Fruit fly (Drosophila melanogaster) whole organism, embryonic: Measurements from ENCODE around the gene CCT7.

Experiments
- BtbVII ChIP-seq: fragments of 200-800 bp; sonication (Bioruptor generic); optimal IDR thresholded peaks from 3 replicates; lab custom pipeline; 2017; ENCODE audit warnings: missing biosample characterization, mild to moderate bottlenecking, missing genetic modification characterization
- CG10209 ChIP-seq: fragments of 200-800 bp; sonication (Bioruptor generic); optimal IDR thresholded peaks from 3 replicates; lab custom pipeline; 2017; ENCODE audit warnings: missing biosample characterization, mild to moderate bottlenecking, missing genetic modification characterization, missing genetic modification reagents
- CG10267 ChIP-seq: fragments of 200-800 bp; sonication (Bioruptor generic); optimal IDR thresholded peaks from 2 replicates; lab custom pipeline; 2018; ENCODE audit warnings: missing biosample characterization, mild to moderate bottlenecking, missing genetic modification characterization, moderate library complexity
- CG10321 ChIP-seq: fragments of 200-800 bp; sonication (Bioruptor generic); IDR thresholded peaks from 2 replicates; pipeline ENCODE4 v1.3.6; 2022; ENCODE audit warnings: missing biosample characterization, missing genetic modification characterization
- CG10431 ChIP-seq: fragments of 200-800 bp; sonication (Bioruptor generic); optimal IDR thresholded peaks from 3 replicates; lab custom pipeline; 2018; ENCODE audit warnings: missing biosample characterization, mild to moderate bottlenecking, missing genetic modification characterization
- CG12155 ChIP-seq: fragments of 200-800 bp; sonication (Bioruptor generic); optimal IDR thresholded peaks from 3 replicates; lab custom pipeline; 2016; ENCODE audit warnings: missing biosample characterization, missing genetic modification characterization
- CG12744 ChIP-seq: fragments of 200-800 bp; sonication (Bioruptor generic); optimal IDR thresholded peaks from 2 replicates; lab custom pipeline; 2016; ENCODE audit warnings: missing biosample characterization, missing genetic modification characterization
- CG14710 ChIP-seq: fragments of 200-800 bp; sonication (Bioruptor generic); optimal IDR thresholded peaks from 3 replicates; lab custom pipeline; 2019; ENCODE audit warnings: missing biosample characterization, mild to moderate bottlenecking, missing genetic modification characterization, moderate library complexity
- CG1529 ChIP-seq: fragments of 200-800 bp; sonication (Bioruptor generic); optimal IDR thresholded peaks from 3 replicates; lab custom pipeline; 2018; ENCODE audit warnings: missing biosample characterization, missing genetic modification characterization
- CG15479 ChIP-seq: fragments of 200-800 bp; sonication (Bioruptor generic); optimal IDR thresholded peaks from 3 replicates; lab custom pipeline; 2019; ENCODE audit warnings: missing biosample characterization, mild to moderate bottlenecking, missing genetic modification characterization, moderate library complexity
- CG17328 ChIP-seq: fragments of 200-800 bp; sonication (Bioruptor generic); IDR thresholded peaks from 2 replicates; pipeline ENCODE4 v1.3.6; 2022; ENCODE audit warnings: missing biosample characterization, missing genetic modification characterization
- CG17359 ChIP-seq: fragments of 200-800 bp; sonication (Bioruptor generic); optimal IDR thresholded peaks from 3 replicates; lab custom pipeline; 2018; ENCODE audit warnings: missing biosample characterization, mild to moderate bottlenecking, missing genetic modification characterization, moderate library complexity
- CG17568 ChIP-seq: fragments of 200-800 bp; sonication (Bioruptor generic); optimal IDR thresholded peaks from 2 replicates; lab custom pipeline; 2018; ENCODE audit warnings: missing biosample characterization, mild to moderate bottlenecking, missing genetic modification characterization, moderate library complexity
- CG17912 ChIP-seq: fragments of 200-800 bp; sonication (Bioruptor generic); optimal IDR thresholded peaks from 2 replicates; lab custom pipeline; 2018; ENCODE audit warnings: missing biosample characterization, mild to moderate bottlenecking, missing genetic modification characterization
- CG18764 ChIP-seq: fragments of 200-800 bp; sonication (Bioruptor generic); optimal IDR thresholded peaks from 3 replicates; lab custom pipeline; 2016; ENCODE audit warnings: missing biosample characterization, missing genetic modification characterization
- CG2202 ChIP-seq: fragments of 200-800 bp; sonication (Bioruptor generic); optimal IDR thresholded peaks from 2 replicates; lab custom pipeline; 2018; ENCODE audit warnings: missing biosample characterization, mild to moderate bottlenecking, missing genetic modification characterization
- CG33557 ChIP-seq: fragments of 200-800 bp; sonication (Bioruptor generic); optimal IDR thresholded peaks from 2 replicates; lab custom pipeline; 2019; ENCODE audit warnings: missing biosample characterization, mild to moderate bottlenecking, missing genetic modification characterization, moderate library complexity
- CG3726 ChIP-seq: fragments of 200-800 bp; sonication (Bioruptor generic); IDR thresholded peaks from 3 replicates; pipeline ENCODE4, ENCODE4 v1.3.6; 2022; ENCODE audit warnings: missing biosample characterization, missing genetic modification characterization
- CG3838 ChIP-seq: fragments of 200-800 bp; sonication (Bioruptor generic); optimal IDR thresholded peaks from 3 replicates; lab custom pipeline; 2016; ENCODE audit warnings: missing biosample characterization, missing genetic modification characterization
- CG42726 ChIP-seq: fragments of 200-800 bp; sonication (Bioruptor generic); IDR thresholded peaks from 2 replicates; pipeline ENCODE4 v1.3.6; 2022; ENCODE audit warnings: missing biosample characterization, missing genetic modification characterization; ENCODE audit not compliant: partially characterized antibody
- CG7556 ChIP-seq: fragments of 200-800 bp; sonication (Bioruptor generic); optimal IDR thresholded peaks from 2 replicates; lab custom pipeline; 2017; ENCODE audit warnings: missing biosample characterization, mild to moderate bottlenecking, missing genetic modification characterization
- CG7839 ChIP-seq: fragments of 200-800 bp; sonication (Bioruptor generic); optimal IDR thresholded peaks from 3 replicates; lab custom pipeline; 2018; ENCODE audit warnings: missing biosample characterization, mild to moderate bottlenecking, missing genetic modification characterization, moderate library complexity
- CG9797 ChIP-seq: fragments of 200-800 bp; sonication (Bioruptor generic); optimal IDR thresholded peaks from 3 replicates; lab custom pipeline; 2018; ENCODE audit warnings: missing biosample characterization, mild to moderate bottlenecking, missing genetic modification characterization
- CTCF ChIP-seq: fragments of 200-800 bp; sonication (Bioruptor generic); optimal IDR thresholded peaks from 2 replicates; lab custom pipeline; 2017; ENCODE audit warnings: missing biosample characterization, mild to moderate bottlenecking, missing genetic modification characterization, moderate library complexity
- Fer3 ChIP-seq: fragments of 200-800 bp; sonication (Bioruptor generic); optimal IDR thresholded peaks from 2 replicates; lab custom pipeline; 2018; ENCODE audit warnings: missing biosample characterization, mild to moderate bottlenecking, missing genetic modification characterization, moderate library complexity
- HmgZ ChIP-seq: fragments of 200-800 bp; sonication (Bioruptor generic); optimal IDR thresholded peaks from 2 replicates; lab custom pipeline; 2018; ENCODE audit warnings: missing biosample characterization, mild to moderate bottlenecking, missing genetic modification characterization
- Hr78 ChIP-seq, 2 experiments: fragments of 200-800 bp in 1 of 2; fragments of >200 bp in 1 of 2; sonication (Bioruptor generic) in 1 of 2; optimal IDR thresholded peaks; 2 replicates each; lab custom pipeline; 2017 to 2019; ENCODE audit warnings: missing biosample characterization in 2 of 2, missing genetic modification characterization in 2 of 2, mild to moderate bottlenecking in 1 of 2, moderate library complexity in 1 of 2
- Jarid2 ChIP-seq: fragments of 200-800 bp; sonication (Bioruptor generic); optimal IDR thresholded peaks from 3 replicates; lab custom pipeline; 2017; ENCODE audit warnings: mild to moderate bottlenecking, missing biosample characterization, missing genetic modification reagents, missing genetic modification characterization
- Med ChIP-seq: fragments of 200-800 bp; sonication (Bioruptor generic); peaks from one replicate; lab custom pipeline; 2016; ENCODE audit warnings: missing biosample characterization, missing genetic modification characterization, mild to moderate bottlenecking, inconsistent platforms, moderate library complexity
- NFAT ChIP-seq: fragments of 200-800 bp; sonication (Bioruptor generic); IDR thresholded peaks from 2 replicates; pipeline ENCODE4 v1.3.6; 2022; ENCODE audit warnings: missing biosample characterization, missing genetic modification characterization
- Nf-YA ChIP-seq: fragments of 200-800 bp; sonication (Bioruptor generic); IDR thresholded peaks from 2 replicates; pipeline ENCODE4 v1.3.6; 2022; ENCODE audit warnings: missing biosample characterization, missing genetic modification characterization
- Opbp ChIP-seq: fragments of 200-800 bp; sonication (Bioruptor generic); IDR thresholded peaks from 3 replicates; pipeline ENCODE4 v1.3.6; 2022; ENCODE audit warnings: missing biosample characterization, missing genetic modification characterization; ENCODE audit not compliant: partially characterized antibody
- Taf1 ChIP-seq: fragments of 200-800 bp; sonication (Bioruptor generic); IDR thresholded peaks from 2 replicates; pipeline ENCODE4 v1.3.6; 2022; ENCODE audit warnings: missing biosample characterization, missing genetic modification characterization
- ci ChIP-seq: fragments of 200-800 bp; sonication (Bioruptor generic); IDR thresholded peaks from 3 replicates; pipeline ENCODE4 v1.3.6; 2022; ENCODE audit warnings: missing biosample characterization, missing genetic modification characterization
- dan ChIP-seq: fragments of 200-800 bp; sonication (Bioruptor generic); IDR thresholded peaks from 2 replicates; pipeline ENCODE4 v1.3.6; 2022; ENCODE audit warnings: missing biosample characterization, missing genetic modification characterization
- eyg ChIP-seq: fragments of 200-800 bp; sonication (Bioruptor generic); optimal IDR thresholded peaks from 3 replicates; lab custom pipeline; 2016; ENCODE audit warnings: missing biosample characterization, missing genetic modification characterization
- fru ChIP-seq: fragments of >200 bp; optimal IDR thresholded peaks from 2 replicates; lab custom pipeline; 2017
- gcm ChIP-seq: fragments of 200-800 bp; sonication (Bioruptor generic); optimal IDR thresholded peaks from 2 replicates; lab custom pipeline; 2019; ENCODE audit warnings: missing biosample characterization, mild to moderate bottlenecking, missing genetic modification characterization, moderate library complexity
- kay ChIP-seq: fragments of 200-800 bp; sonication (Bioruptor generic); optimal IDR thresholded peaks from 2 replicates; lab custom pipeline; 2016; ENCODE audit warnings: missing biosample characterization, missing genetic modification characterization
- pho ChIP-seq: fragments of 200-800 bp; sonication (Bioruptor generic); optimal IDR thresholded peaks from 2 replicates; lab custom pipeline; 2016; ENCODE audit warnings: missing biosample characterization, missing genetic modification characterization
- pros ChIP-seq: fragments of 200-800 bp; sonication (Bioruptor generic); optimal IDR thresholded peaks from 3 replicates; lab custom pipeline; 2019; ENCODE audit warnings: missing biosample characterization, mild to moderate bottlenecking, missing genetic modification characterization, moderate library complexity
- psq ChIP-seq: fragments of 200-800 bp; sonication (Bioruptor generic); optimal IDR thresholded peaks from 2 replicates; lab custom pipeline; 2017; ENCODE audit warnings: missing biosample characterization, missing genetic modification characterization
- repo ChIP-seq: fragments of 200-800 bp; sonication (Bioruptor generic); optimal IDR thresholded peaks from 2 replicates; lab custom pipeline; 2016; ENCODE audit warnings: missing biosample characterization, missing genetic modification characterization
- rib ChIP-seq: fragments of 200-800 bp; sonication (Bioruptor generic); IDR thresholded peaks from 2 replicates; pipeline ENCODE4 v1.3.6; 2022; ENCODE audit warnings: missing biosample characterization, missing genetic modification characterization
- schlank ChIP-seq: fragments of 200-800 bp; sonication (Bioruptor generic); optimal IDR thresholded peaks from 2 replicates; lab custom pipeline; 2018; ENCODE audit warnings: missing biosample characterization, mild to moderate bottlenecking, missing genetic modification characterization
- ssp ChIP-seq: fragments of 200-800 bp; sonication (Bioruptor generic); IDR thresholded peaks from 2 replicates; pipeline ENCODE4 v1.3.6; 2022; ENCODE audit warnings: missing biosample characterization, missing genetic modification characterization
- toy ChIP-seq: fragments of 200-800 bp; sonication (Bioruptor generic); IDR thresholded peaks from 2 replicates; pipeline ENCODE4 v1.3.6; 2022; ENCODE audit warnings: missing biosample characterization, missing genetic modification characterization
- ttk ChIP-seq: fragments of 200-800 bp; sonication (Bioruptor generic); IDR thresholded peaks from 2 replicates; pipeline ENCODE4 v2.1.2; 2022; ENCODE audit warnings: missing biosample characterization, missing genetic modification characterization
- unc-4 ChIP-seq: fragments of 200-800 bp; sonication (Bioruptor generic); IDR thresholded peaks from 2 replicates; pipeline ENCODE4 v1.3.6; 2022; ENCODE audit warnings: missing biosample characterization, missing genetic modification characterization; ENCODE audit not compliant: partially characterized antibody

The CCT7 gene

DNA sequence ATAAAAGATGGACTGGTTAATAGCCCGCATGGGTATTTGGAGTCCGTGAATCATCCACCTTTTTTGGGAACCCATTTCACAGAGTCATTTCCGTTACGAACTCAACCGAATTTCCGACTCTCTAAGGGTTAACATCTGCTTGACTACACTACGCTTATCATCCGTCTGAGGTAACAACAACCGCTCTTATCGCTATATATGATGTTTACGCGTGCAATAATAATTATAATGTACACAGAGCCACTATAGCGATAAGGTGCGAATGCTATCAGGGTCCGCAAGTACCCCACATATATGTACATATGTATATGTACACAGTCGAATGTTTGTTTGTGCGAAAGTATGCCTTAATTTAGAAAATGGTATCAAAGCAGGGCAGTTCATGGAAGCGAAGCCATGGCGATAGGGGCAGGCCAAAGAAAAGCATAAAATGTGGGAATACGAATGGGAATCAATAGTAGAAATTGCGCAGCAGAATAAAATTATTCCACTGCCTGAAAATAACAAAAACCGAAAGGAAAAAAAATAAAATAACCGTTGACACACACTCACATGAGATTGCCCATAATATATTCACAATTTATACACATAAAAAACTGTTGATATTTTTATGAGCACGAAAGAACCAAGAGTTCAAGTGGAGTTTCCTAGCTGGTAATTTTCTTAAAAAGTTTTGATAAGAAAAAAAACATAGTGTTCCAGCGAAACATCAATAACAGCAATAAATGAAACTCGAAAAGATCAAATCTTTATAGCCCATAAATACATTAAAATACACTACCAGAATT is 9.2 kb downstream of the CCT7 start (continued):
- TF ChIP-seq CG15479 (GFP tag; lab: Kevin White, UChicago), result peak; percentile 88
- peak; percentile 78 for TF ChIP-seq pros (GFP tag; lab: Kevin White, UChicago)
- TF ChIP-seq eyg (GFP tag; lab: Kevin White, UChicago), result peak; percentile 61
- peak; percentile 43 for TF ChIP-seq kay (GFP tag; lab: Kevin White, UChicago)
- peak; percentile 14; the same call in 1 of the 2 replicates for TF ChIP-seq toy (GFP tag; lab: Robert Waterston, UW)
- 0 out of 2 replicates have a peak, but pooled peaks have one; percentile 44 for TF ChIP-seq Taf1
- peak in 1 of 2 experiments; percentile 53 for TF ChIP-seq Hr78 (GFP tag; optimal IDR thresholded peaks at IDR 0.05; lab: Kevin White, UChicago)
- TF ChIP-seq schlank (tag; lab: Kevin White, UChicago), result peak; percentile 93
- TF ChIP-seq Fer3 (tag; lab: Kevin White, UChicago), result peak; percentile 82
- TF ChIP-seq Med (GFP tag; lab: Kevin White, UChicago), result peak; percentile 94
- TF ChIP-seq CG10321, result peak; percentile 54; the same call in 1 of the 2 replicates
- TF ChIP-seq CG2202 (tag; lab: Kevin White, UChicago), result peak; percentile 90
- TF ChIP-seq CG3726, result peak; percentile 31; the same call in 1 of the 3 replicates
- peak; percentile 59 for TF ChIP-seq CTCF (GFP tag; lab: Kevin White, UChicago)
- peak; percentile 79 for TF ChIP-seq CG17328
- peak; percentile 87 for TF ChIP-seq rib (GFP tag; lab: Robert Waterston, UW)
- peak; percentile 59 for TF ChIP-seq CG7556 (GFP tag; lab: Kevin White, UChicago)
- peak; percentile 75 for TF ChIP-seq CG7839 (tag; lab: Kevin White, UChicago)
- no peak for TF ChIP-seq fru (lab: Kevin White, UChicago)
- TF ChIP-seq Opbp (GFP tag; lab: Robert Waterston, UW), result no peak
- peak; percentile 91 for TF ChIP-seq CG17359 (tag; lab: Kevin White, UChicago)
- TF ChIP-seq CG17568, result peak; percentile 96
- TF ChIP-seq dan (GFP tag; lab: Robert Waterston, UW), result no peak
- peak; percentile 44 for TF ChIP-seq CG10267 (tag; lab: Kevin White, UChicago)
- TF ChIP-seq unc-4, result no peak
- no peak for TF ChIP-seq CG12155 (GFP tag; lab: Kevin White, UChicago)
- TF ChIP-seq CG1529 (GFP tag; lab: Kevin White, UChicago), result peak; percentile 90
- peak; percentile 91 for TF ChIP-seq CG10431 (GFP tag; lab: Kevin White, UChicago)
- peak; percentile 95 for TF ChIP-seq ci
- TF ChIP-seq CG9797 (GFP tag; lab: Kevin White, UChicago), result peak; percentile 2
- TF ChIP-seq psq (GFP tag; lab: Kevin White, UChicago), result peak; percentile 71
- TF ChIP-seq gcm (GFP tag; lab: Kevin White, UChicago), result peak; percentile 94
- TF ChIP-seq CG14710 (tag; lab: Kevin White, UChicago), result peak; percentile 71
- peak; percentile 81 for TF ChIP-seq CG3838 (GFP tag; lab: Kevin White, UChicago)
- TF ChIP-seq CG18764 (GFP tag; lab: Kevin White, UChicago), result peak; percentile 89
- TF ChIP-seq NFAT (GFP tag; lab: Robert Waterston, UW), result peak; percentile 47
- peak; percentile 90 for TF ChIP-seq BtbVII
- peak; percentile 86 for TF ChIP-seq CG10209 (GFP tag; lab: Kevin White, UChicago)
- no peak for TF ChIP-seq CG42726
- TF ChIP-seq HmgZ (tag; lab: Kevin White, UChicago), result peak; percentile 97
- TF ChIP-seq CG17912 (GFP tag; lab: Kevin White, UChicago), result peak; percentile 98
- peak; percentile 73 for TF ChIP-seq CG12744 (GFP tag; lab: Kevin White, UChicago)
- TF ChIP-seq ttk (GFP tag; lab: Robert Waterston, UW), result no peak; the same call in 1 of the 2 replicates
- TF ChIP-seq Nf-YA, result peak; percentile 70
- peak; percentile 74 for TF ChIP-seq Jarid2 (GFP tag; lab: Kevin White, UChicago)
- peak; percentile 73 for TF ChIP-seq pho
- no peak for TF ChIP-seq ssp
- TF ChIP-seq repo, result peak; percentile 65
- TF ChIP-seq CG33557 (GFP tag; lab: Kevin White, UChicago), result peak; percentile 89
